Worm (Caenorhabditis elegans): ENCODE data around the gene F15B9.10.

DNA sequence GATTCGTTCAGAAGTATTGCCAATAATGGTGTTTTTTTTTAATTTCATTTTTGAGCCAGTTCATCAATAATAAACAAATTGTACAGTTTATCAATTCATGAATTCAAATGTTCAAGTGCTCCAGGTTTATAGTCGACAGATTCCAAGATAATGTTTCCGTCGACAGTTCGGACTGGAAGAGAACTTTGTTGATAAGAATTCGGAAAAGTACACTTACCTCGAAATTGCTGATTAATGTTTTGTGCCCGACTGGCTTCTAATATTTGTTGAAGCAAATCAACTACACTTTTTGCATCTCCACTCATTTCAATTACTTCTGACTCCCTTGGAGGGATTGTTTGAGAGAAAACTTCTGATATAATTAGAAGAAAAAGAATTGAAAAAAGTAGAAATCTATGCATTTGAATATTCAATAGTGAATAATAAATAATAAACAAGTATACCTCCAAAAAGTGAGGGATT is 40.5 kb upstream of the F15B9.10 start, which contains the start of gene W07G4.8:
- TF ChIP-seq ztf-11 (tag; optimal IDR thresholded peaks at IDR 0.05) (no peak), lsy-2 (tag; optimal IDR thresholded peaks at IDR 0.05) (no peak), lin-13 (GFP tag; optimal IDR thresholded peaks at IDR 0.05) (no peak)
